Fruit fly (Drosophila melanogaster): ENCODE data around the gene CG2202.

The CG2202 gene

DNA sequence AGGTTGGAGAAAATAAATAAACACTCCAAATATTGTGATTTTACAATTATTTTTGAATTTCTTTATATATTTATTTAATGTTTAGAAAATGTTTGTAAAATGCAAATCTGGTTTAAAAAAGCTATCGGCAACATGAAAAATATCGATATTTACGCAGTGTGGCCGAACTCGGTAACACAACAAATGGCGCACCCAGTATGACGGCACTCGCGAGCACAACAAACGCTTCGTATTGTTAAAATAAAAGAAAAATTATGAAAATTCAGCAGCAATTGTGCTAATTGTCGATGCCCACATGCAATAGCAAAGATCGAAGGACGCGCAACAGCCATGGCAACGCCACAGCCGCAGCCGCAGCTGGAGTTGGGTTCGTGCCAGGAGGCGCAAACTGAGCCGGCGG is at the start of gene CG2202 (continued):
- TF ChIP-seq bab2 (GFP tag; optimal IDR thresholded peaks at IDR 0.05) (no peak), CG2120 (GFP tag; optimal IDR thresholded peaks at IDR 0.05) (no peak), CG14860 (GFP tag; IDR thresholded peaks at IDR 0.05; ENCODE audit: partially characterized antibody) (peak; percentile 52; the same call in 2 of the 3 replicates), CG18011 (GFP tag; optimal IDR thresholded peaks at IDR 0.05) (no peak), zen2 (GFP tag; IDR thresholded peaks at IDR 0.05; ENCODE audit: partially characterized antibody) (peak; percentile 51; the same call in 1 of the 3 replicates), knrl (GFP tag; IDR thresholded peaks at IDR 0.05; ENCODE audit: partially characterized antibody) (peak; percentile 74), CG9727 (GFP tag; optimal IDR thresholded peaks at IDR 0.05) (no peak), MBD-R2 (GFP tag; IDR thresholded peaks at IDR 0.05) (peak; percentile 74), YL-1 (GFP tag; optimal IDR thresholded peaks at IDR 0.05) (peak; percentile 39), Ravus (GFP tag; IDR thresholded peaks at IDR 0.05) (no peak), CG3726 (GFP tag; IDR thresholded peaks at IDR 0.05) (no peak), Dp (GFP tag; optimal IDR thresholded peaks at IDR 0.05) (peak; percentile 56), CG12236 (GFP tag; optimal IDR thresholded peaks at IDR 0.05) (no peak), ham (GFP tag; IDR thresholded peaks at IDR 0.05) (no peak), Deaf1 (tag; optimal IDR thresholded peaks at IDR 0.05) (no peak), sna (GFP tag; IDR thresholded peaks at IDR 0.05; ENCODE audit: partially characterized antibody) (peak; percentile 59; the same call in 1 of the 2 replicates), kah (GFP tag; optimal IDR thresholded peaks at IDR 0.05) (no peak), CG15514 (GFP tag; optimal IDR thresholded peaks at IDR 0.05) (peak; percentile 24), seq (GFP tag; IDR thresholded peaks at IDR 0.05) (no peak), CG18619 (GFP tag; optimal IDR thresholded peaks at IDR 0.05) (no peak), CG11093 (GFP tag; IDR thresholded peaks at IDR 0.05) (no peak), otp (GFP tag; IDR thresholded peaks at IDR 0.05) (no peak), amos (GFP tag; IDR thresholded peaks at IDR 0.05; ENCODE audit: partially characterized antibody) (peak; percentile 78), CG7271 (tag; optimal IDR thresholded peaks at IDR 0.05) (no peak), CG7987 (GFP tag; optimal IDR thresholded peaks at IDR 0.05) (no peak), CG11723 (GFP tag; optimal IDR thresholded peaks at IDR 0.05) (no peak), wor (GFP tag; IDR thresholded peaks at IDR 0.05) (no peak), CG14710 (tag; optimal IDR thresholded peaks at IDR 0.05) (peak; percentile 48), CG3407 (GFP tag; optimal IDR thresholded peaks at IDR 0.05) (no peak), hbn (GFP tag; IDR thresholded peaks at IDR 0.05; ENCODE audit: partially characterized antibody) (peak; percentile 69), Dll (GFP tag; IDR thresholded peaks at IDR 0.05; ENCODE audit: partially characterized antibody) (peak; percentile 79), CG12769 (tag; optimal IDR thresholded peaks at IDR 0.05) (no peak), MTF-1 (GFP tag; optimal IDR thresholded peaks at IDR 0.05; ENCODE audit: borderline replicate concordance) (no peak), gt (GFP tag; IDR thresholded peaks at IDR 0.05) (no peak), CoRest (tag; optimal IDR thresholded peaks at IDR 0.05) (no peak), br (optimal IDR thresholded peaks at IDR 0.05) (no peak), ase (GFP tag; IDR thresholded peaks at IDR 0.05) (no peak), crc (GFP tag; optimal IDR thresholded peaks at IDR 0.05) (no peak), Neu2 (GFP tag; optimal IDR thresholded peaks at IDR 0.05; ENCODE audit: borderline replicate concordance) (no peak), sug (tag; optimal IDR thresholded peaks at IDR 0.05) (peak; percentile 17), az2 (GFP tag; optimal IDR thresholded peaks at IDR 0.05) (no peak), crp (GFP tag; optimal IDR thresholded peaks at IDR 0.05) (no peak), inv (GFP tag; IDR thresholded peaks at IDR 0.05; ENCODE audit: partially characterized antibody) (peak; percentile 72), CG3163 (GFP tag; optimal IDR thresholded peaks at IDR 0.05) (no peak), CG8388 (GFP tag; optimal IDR thresholded peaks at IDR 0.05) (no peak), ab (GFP tag; optimal IDR thresholded peaks at IDR 0.05) (no peak), Camta (GFP tag; optimal IDR thresholded peaks at IDR 0.05) (no peak), Sry-β (GFP tag; optimal IDR thresholded peaks at IDR 0.05) (peak; percentile 3), caup (GFP tag; optimal IDR thresholded peaks at IDR 0.05; ENCODE audit: severe bottlenecking) (no peak), Abd-B (GFP tag; optimal IDR thresholded peaks at IDR 0.05) (no peak)
